Worm (Caenorhabditis elegans): Measurements from ENCODE around the gene T04A8.7.

ce11 chrIII:4720620-4721227 is 25.6 kb downstream of the T04A8.7 start, which contains the start of gene emb-5:
- TF ChIP-seq lin-13 (tag; optimal IDR thresholded peaks at IDR 0.05) (peak; percentile 81), elt-3 (tag; optimal IDR thresholded peaks at IDR 0.05) (no peak), blmp-1 (tag; optimal IDR thresholded peaks at IDR 0.05) (no peak), lsy-2 (tag; optimal IDR thresholded peaks at IDR 0.05) (no peak), ceh-83 (GFP tag; optimal IDR thresholded peaks at IDR 0.05) (no peak), nhr-28 (tag; optimal IDR thresholded peaks at IDR 0.05) (no peak)

All from whole organism, mixed stage, embryonic.